Fruit fly (Drosophila melanogaster) ovary, adult (tissue): Measurements from ENCODE around the gene Spf45.

Experiments
- CG17801 ChIP-seq: fragments of 200-800 bp; optimal IDR thresholded peaks from 2 replicates; lab custom pipeline; 2019; ENCODE audit warnings: missing biosample characterization, mild to moderate bottlenecking, missing genetic modification characterization, moderate library complexity; ENCODE audit not compliant: partially characterized antibody

The Spf45 gene

dm6 chr2L:23068051-23068831, at the start of gene Spf45:
Spf45 (minus strand) TSS chr2L:23068386.
- TF ChIP-seq CG17801 (GFP tag; lab: Kevin White, UChicago) = no peak

- TF ChIP-seq CG17801 (GFP tag; lab: Kevin White, UChicago) = no peak
These were observed 7.3 kb upstream of the Spf45 start for dm6 chr2L:23075357-23075988.

- TF ChIP-seq CG17801 (GFP tag; lab: Kevin White, UChicago) = no peak
These were observed 609 bp upstream of the Spf45 start for dm6 chr2L:23068832-23069157.

dm6 chr2L:23065176-23065575, 3.0 kb downstream of the Spf45 start:
- TF ChIP-seq CG17801 (GFP tag; lab: Kevin White, UChicago) = no peak

- TF ChIP-seq CG17801 (GFP tag; lab: Kevin White, UChicago) = no peak
These were observed 42.4 kb downstream of the Spf45 start, which contains the start of gene Cht10 for dm6 chr2L:23025815-23026214. Cht10 (minus strand) TSS chr2L:23025915.

dm6 chr2L:23025386-23025785, 42.8 kb downstream of the Spf45 start:
- no peak for TF ChIP-seq CG17801 (GFP tag; lab: Kevin White, UChicago)

- TF ChIP-seq CG17801 (GFP tag; lab: Kevin White, UChicago) = no peak
These were observed 44.3 kb downstream of the Spf45 start for dm6 chr2L:23023893-23024292.
